Worm (Caenorhabditis elegans) whole organism, L4 larva: ENCODE results near the gene chpf-1.

Experiments
- D1046.2 ChIP-seq: fragments of 200-800 bp; sonication (Bioruptor generic); IDR thresholded peaks from 2 replicates; pipeline ENCODE4 v1.3.6; 2022; ENCODE audit warnings: missing genetic modification characterization, missing compliant biosample characterization
- F10B5.3 ChIP-seq: sonication (generic microtip); optimal IDR thresholded peaks from 2 replicates; lab custom pipeline; 2016; ENCODE audit warnings: mild to moderate bottlenecking, missing genetic modification characterization, missing compliant biosample characterization
- F26F4.8 ChIP-seq: fragments of 200-800 bp; sonication (Bioruptor generic); conservative IDR thresholded peaks from 2 replicates; pipeline ENCODE4 v1.3.6; 2022; ENCODE audit warnings: missing genetic modification characterization, missing compliant biosample characterization
- F37D6.2 ChIP-seq: sonication (generic microtip); optimal IDR thresholded peaks from 2 replicates; lab custom pipeline; 2016; ENCODE audit warnings: mild to moderate bottlenecking, missing genetic modification characterization, missing compliant biosample characterization
- F44E2.7 ChIP-seq: fragments of 200-800 bp; sonication (Bioruptor generic); IDR thresholded peaks from 2 replicates; pipeline ENCODE4 v2.1.2; 2022; ENCODE audit warnings: missing genetic modification characterization, missing compliant biosample characterization
- R02D3.7 ChIP-seq: fragments of 150-350 bp; sonication (generic microtip); optimal IDR thresholded peaks from 3 replicates; lab custom pipeline; 2014; ENCODE audit warnings: missing biosample characterization, missing genetic modification characterization
- T26A8.4 ChIP-seq: fragments of 200-800 bp; sonication (Bioruptor generic); IDR thresholded peaks from 2 replicates; pipeline ENCODE4 v1.3.6; 2022; ENCODE audit warnings: missing genetic modification characterization, missing compliant biosample characterization
- Y48G9A.11 ChIP-seq: fragments of 200-800 bp; sonication (Bioruptor generic); IDR thresholded peaks from 2 replicates; pipeline ENCODE4 v1.3.6; 2022; ENCODE audit warnings: missing genetic modification reagents, missing genetic modification characterization, missing compliant biosample characterization
- arid-1 ChIP-seq: fragments of 200-800 bp; sonication (Bioruptor generic); conservative IDR thresholded peaks from 2 replicates; pipeline ENCODE4 v1.3.6; 2022; ENCODE audit warnings: missing genetic modification reagents, missing genetic modification characterization, missing compliant biosample characterization
- ceh-62 ChIP-seq: sonication (generic microtip); optimal IDR thresholded peaks from 2 replicates; lab custom pipeline; 2017; ENCODE audit warnings: missing biosample characterization, missing genetic modification characterization
- ceh-82 ChIP-seq: sonication (generic microtip); optimal IDR thresholded peaks from 2 replicates; lab custom pipeline; 2017; ENCODE audit warnings: missing biosample characterization, missing genetic modification characterization
- ces-1 ChIP-seq: fragments of 150-350 bp; sonication (generic microtip); optimal IDR thresholded peaks from 4 replicates; lab custom pipeline; 2014; ENCODE audit warnings: missing biosample characterization, missing genetic modification reagents, missing genetic modification characterization
- daf-12 ChIP-seq: fragments of 150-350 bp; optimal IDR thresholded peaks from 2 replicates; lab custom pipeline; 2014; ENCODE audit warnings: missing biosample characterization, missing genetic modification reagents, missing genetic modification characterization
- daf-16 ChIP-seq, 3 experiments: sonication (generic microtip); optimal IDR thresholded peaks; 2 replicates each; lab custom pipeline; 2016 to 2017; ENCODE audit warnings: missing genetic modification characterization in 3 of 3, missing genetic modification reagents in 3 of 3, mild to moderate bottlenecking in 2 of 3, missing compliant biosample characterization in 2 of 3, missing biosample characterization in 1 of 3, moderate library complexity in 1 of 3
- dmd-6 ChIP-seq: fragments of 200-800 bp; sonication (Bioruptor generic); IDR thresholded peaks from 2 replicates; pipeline ENCODE4 v1.3.6; 2022; ENCODE audit warnings: missing genetic modification reagents, missing genetic modification characterization, missing compliant biosample characterization
- dpl-1 ChIP-seq: fragments of 150-350 bp; optimal IDR thresholded peaks from 2 replicates; lab custom pipeline; 2014; ENCODE audit warnings: missing biosample characterization, missing genetic modification reagents, missing genetic modification characterization
- dve-1 ChIP-seq: sonication (generic microtip); optimal IDR thresholded peaks from 2 replicates; lab custom pipeline; 2017; ENCODE audit warnings: antibody characterized with exemption, mild to moderate bottlenecking, missing genetic modification characterization, missing compliant biosample characterization; ENCODE audit not compliant: insufficient read depth
- egl-27 ChIP-seq: sonication (generic microtip); optimal IDR thresholded peaks from 3 replicates; lab custom pipeline; 2017; ENCODE audit warnings: missing biosample characterization, missing genetic modification reagents, missing genetic modification characterization
- egl-43 ChIP-seq: fragments of 200-800 bp; sonication (Bioruptor generic); IDR thresholded peaks from 2 replicates; pipeline ENCODE4 v1.3.6; 2022; ENCODE audit warnings: missing genetic modification reagents, missing genetic modification characterization, missing compliant biosample characterization
- gei-8 ChIP-seq: fragments of 200-800 bp; sonication (Bioruptor generic); optimal IDR thresholded peaks from 2 replicates; lab custom pipeline; 2018; ENCODE audit warnings: mild to moderate bottlenecking, missing genetic modification characterization, missing compliant biosample characterization
- hif-1 ChIP-seq, 2 experiments: sonication (generic microtip); optimal IDR thresholded peaks; 2 replicates each; lab custom pipeline; 2016 to 2017; ENCODE audit warnings: missing compliant biosample characterization in 2 of 2, missing genetic modification characterization in 2 of 2, missing genetic modification reagents in 2 of 2, missing genotype in 2 of 2, mild to moderate bottlenecking in 1 of 2
- lin-13 ChIP-seq: fragments of 150-350 bp; optimal IDR thresholded peaks from 2 replicates; lab custom pipeline; 2014; ENCODE audit warnings: missing biosample characterization, missing genetic modification reagents, missing genetic modification characterization
- lin-38 ChIP-seq: fragments of 200-800 bp; sonication (Bioruptor generic); IDR thresholded peaks from 2 replicates; pipeline ENCODE4 v1.3.6; 2022; ENCODE audit warnings: missing genetic modification reagents, missing genetic modification characterization, missing compliant biosample characterization
- lin-39 ChIP-seq: fragments of 150-350 bp; optimal IDR thresholded peaks from 2 replicates; lab custom pipeline; 2014; ENCODE audit warnings: missing biosample characterization, missing genetic modification reagents, missing genetic modification characterization
- lsy-2 ChIP-seq, 2 experiments: fragments of 150-350 bp in 1 of 2; sonication (generic microtip) in 1 of 2; optimal IDR thresholded peaks; 2 replicates each; lab custom pipeline; 2014 to 2017; ENCODE audit warnings: missing biosample characterization in 2 of 2, missing genetic modification characterization in 2 of 2
- mdl-1 ChIP-seq, 2 experiments: fragments of 150-350 bp in 1 of 2; sonication (generic microtip) in 1 of 2; optimal IDR thresholded peaks; 2 replicates each; lab custom pipeline; 2014 to 2017; ENCODE audit warnings: missing biosample characterization in 2 of 2, missing genetic modification characterization in 2 of 2
- mep-1 ChIP-seq: fragments of 150-350 bp; sonication (generic microtip); optimal IDR thresholded peaks from 3 replicates; lab custom pipeline; 2014; ENCODE audit warnings: missing biosample characterization, missing genetic modification characterization
- mxl-2 ChIP-seq: fragments of 200-800 bp; sonication (Bioruptor generic); conservative IDR thresholded peaks from 2 replicates; pipeline ENCODE4 v1.3.6; 2022; ENCODE audit warnings: missing genetic modification reagents, missing genetic modification characterization, missing compliant biosample characterization
- nhr-10 ChIP-seq: fragments of 150-350 bp; optimal IDR thresholded peaks from 2 replicates; lab custom pipeline; 2014; ENCODE audit warnings: missing biosample characterization, missing genetic modification characterization
- nhr-11 ChIP-seq: fragments of 150-350 bp; optimal IDR thresholded peaks from 2 replicates; lab custom pipeline; 2014; ENCODE audit warnings: missing biosample characterization, missing genetic modification characterization
- nhr-111 ChIP-seq: fragments of 200-800 bp; sonication (Bioruptor generic); optimal IDR thresholded peaks from 2 replicates; lab custom pipeline; 2018; ENCODE audit warnings: mild to moderate bottlenecking, missing genetic modification characterization, missing compliant biosample characterization
- nhr-25 ChIP-seq: sonication (generic microtip); optimal IDR thresholded peaks from 2 replicates; lab custom pipeline; 2017; ENCODE audit warnings: missing genetic modification characterization, mild to moderate bottlenecking, missing compliant biosample characterization, antibody characterized with exemption, moderate library complexity, borderline replicate concordance; ENCODE audit not compliant: insufficient read depth
- nhr-6 ChIP-seq: fragments of 150-350 bp; optimal IDR thresholded peaks from 2 replicates; lab custom pipeline; 2014; ENCODE audit warnings: missing biosample characterization, missing genetic modification characterization
- nhr-77 ChIP-seq: fragments of 150-350 bp; optimal IDR thresholded peaks from 2 replicates; lab custom pipeline; 2014; ENCODE audit warnings: missing biosample characterization, missing genetic modification characterization
- pha-4 ChIP-seq, 2 experiments: fragments of 150-350 bp in 1 of 2; fragments of 200-800 bp in 1 of 2; sonication (Bioruptor generic) in 1 of 2; IDR thresholded peaks in 1 of 2; optimal IDR thresholded peaks in 1 of 2; 2 replicates each; pipeline versions ENCODE4 v1.3.6 to Lab custom; 2014 to 2022; ENCODE audit warnings: missing genetic modification characterization in 2 of 2, missing genetic modification reagents in 2 of 2, missing biosample characterization in 1 of 2, missing compliant biosample characterization in 1 of 2
- php-3 ChIP-seq: fragments of 200-800 bp; sonication (Bioruptor generic); IDR thresholded peaks from 2 replicates; pipeline ENCODE4 v1.3.6; 2022; ENCODE audit warnings: missing genetic modification reagents, missing genetic modification characterization, missing compliant biosample characterization
- pqm-1 ChIP-seq: sonication (generic microtip); optimal IDR thresholded peaks from 2 replicates; lab custom pipeline; 2017; ENCODE audit warnings: missing biosample characterization, missing genetic modification characterization
- rbr-2 ChIP-seq: sonication (generic microtip); optimal IDR thresholded peaks from 2 replicates; lab custom pipeline; 2016; ENCODE audit warnings: missing genotype, missing genetic modification characterization, missing compliant biosample characterization
- snpc-4 ChIP-seq: fragments of 150-350 bp; optimal IDR thresholded peaks from 2 replicates; lab custom pipeline; 2014; ENCODE audit warnings: missing biosample characterization, missing genetic modification characterization
- unc-62 ChIP-seq, 3 experiments: fragments of 150-350 bp in 1 of 3; sonication (generic microtip); optimal IDR thresholded peaks in 2 of 3; peaks in 1 of 3; 1 replicate in 1 of 3; 2 replicates in 2 of 3; lab custom pipeline; 2014 to 2017; ENCODE audit warnings: missing biosample characterization in 3 of 3, missing genetic modification characterization in 3 of 3, missing genetic modification reagents in 3 of 3, missing genotype in 1 of 3
- ztf-7 ChIP-seq: fragments of 150-350 bp; optimal IDR thresholded peaks from 2 replicates; lab custom pipeline; 2014; ENCODE audit warnings: missing biosample characterization, missing genetic modification characterization

The chpf-1 gene

DNA sequence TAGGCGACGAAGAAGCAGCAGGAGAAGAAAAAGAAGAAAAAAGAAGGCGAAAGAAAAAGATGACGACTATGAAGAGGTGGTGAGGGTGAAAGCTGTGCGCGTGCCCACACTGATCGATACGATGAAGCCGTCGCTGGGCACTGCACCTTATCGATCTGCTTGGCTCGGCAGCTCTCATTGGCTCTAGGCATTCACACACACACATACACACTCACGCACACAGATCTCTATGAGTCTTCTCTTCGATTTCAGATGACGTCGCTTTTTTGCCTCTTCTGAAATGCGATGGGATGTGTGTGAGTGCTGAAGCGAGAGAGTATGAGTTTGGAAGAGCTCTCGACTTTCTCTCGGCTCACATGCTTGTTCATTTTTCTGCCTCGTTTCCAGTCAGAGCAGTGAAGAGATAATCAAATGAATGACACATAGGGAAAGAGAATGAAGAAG lies 28.6 kb downstream of the chpf-1 start (continued):
- TF ChIP-seq nhr-77 (no peak), lin-39 (tag; lab: Kevin White, UChicago) (no peak), nhr-10 (tag; lab: Kevin White, UChicago) (no peak), ces-1 (GFP tag; lab: Kevin White, UChicago) (peak; percentile 77), ztf-7 (no peak), dpl-1 (GFP tag; lab: Kevin White, UChicago) (no peak), F37D6.2 (tag; lab: Kevin White, UChicago) (peak; percentile 84), F26F4.8 (no peak), R02D3.7 (tag; lab: Kevin White, UChicago) (no peak), snpc-4 (tag; lab: Kevin White, UChicago) (no peak), nhr-111 (GFP tag; lab: Kevin White, UChicago) (no peak), nhr-11 (peak; percentile 86), gei-8 (no peak), ceh-62 (no peak)

DNA sequence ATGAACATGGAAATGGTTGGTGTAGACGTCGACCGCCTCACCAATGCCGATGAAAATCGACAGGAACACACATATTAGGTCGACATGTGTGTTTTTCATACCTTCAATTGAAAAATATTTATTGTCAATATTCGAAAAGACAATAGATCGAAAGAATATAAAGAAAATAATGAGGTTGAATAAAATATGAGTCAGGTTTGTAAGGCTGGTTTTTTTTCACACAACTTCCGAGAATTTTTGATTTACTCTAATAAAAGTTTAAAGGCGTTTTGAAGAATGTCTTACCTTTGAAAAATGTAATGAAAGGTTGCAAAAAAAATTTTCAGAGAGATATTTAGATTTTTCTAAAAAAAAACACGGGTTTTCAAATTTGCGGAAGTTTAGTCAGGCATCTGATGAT lies 29.6 kb downstream of the chpf-1 start, which contains the start of gene egl-3:
TSS of gene egl-3 (minus strand) at position 101 of the 400 bp plus-strand sequence.
- TF ChIP-seq egl-43 (GFP tag; lab: Robert Waterston, UW) (no peak), arid-1 (GFP tag; lab: Robert Waterston, UW) (no peak), Y48G9A.11 (GFP tag; lab: Robert Waterston, UW) (no peak), unc-62 (GFP tag; optimal IDR thresholded peaks at IDR 0.05 in 1 of 2; lab: Kevin White, UChicago) (peak in 1 of 2 experiments; percentile 26), unc-62 (tag; optimal IDR thresholded peaks at IDR 0.05; lab: Kevin White, UChicago) (no peak), dpl-1 (GFP tag; lab: Kevin White, UChicago) (no peak), php-3 (GFP tag; lab: Robert Waterston, UW) (no peak)

DNA sequence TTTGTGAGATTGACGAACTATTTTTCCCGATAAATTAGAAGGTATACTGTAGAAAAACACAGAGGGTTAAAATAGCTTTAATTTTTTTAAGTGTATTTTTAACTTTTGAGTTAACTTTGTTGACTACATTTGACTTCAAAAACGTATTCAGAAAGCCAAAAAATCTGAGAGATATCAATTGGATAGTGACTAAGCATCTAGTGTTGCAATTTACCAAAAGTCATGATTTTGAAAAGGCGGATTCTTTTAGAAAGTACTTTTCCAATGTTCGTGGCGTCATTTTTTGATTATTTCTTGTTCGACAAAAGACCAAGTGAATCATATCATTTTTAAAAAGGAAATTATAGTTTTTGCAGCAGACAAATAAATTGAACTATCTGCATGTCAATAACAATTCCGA lies 34.4 kb downstream of the chpf-1 start:
- no peak for TF ChIP-seq snpc-4 (tag; lab: Kevin White, UChicago)
- peak; percentile 24 for TF ChIP-seq lin-13 (GFP tag; lab: Kevin White, UChicago)
- no peak for TF ChIP-seq daf-12 (tag; lab: Kevin White, UChicago)
- TF ChIP-seq mep-1 (tag; lab: Kevin White, UChicago): peak; percentile 49
- no peak for TF ChIP-seq daf-16 (GFP tag; optimal IDR thresholded peaks at IDR 0.05; lab: Kevin White, UChicago)
- TF ChIP-seq daf-16 (tag; optimal IDR thresholded peaks at IDR 0.05; lab: Kevin White, UChicago): no peak

DNA sequence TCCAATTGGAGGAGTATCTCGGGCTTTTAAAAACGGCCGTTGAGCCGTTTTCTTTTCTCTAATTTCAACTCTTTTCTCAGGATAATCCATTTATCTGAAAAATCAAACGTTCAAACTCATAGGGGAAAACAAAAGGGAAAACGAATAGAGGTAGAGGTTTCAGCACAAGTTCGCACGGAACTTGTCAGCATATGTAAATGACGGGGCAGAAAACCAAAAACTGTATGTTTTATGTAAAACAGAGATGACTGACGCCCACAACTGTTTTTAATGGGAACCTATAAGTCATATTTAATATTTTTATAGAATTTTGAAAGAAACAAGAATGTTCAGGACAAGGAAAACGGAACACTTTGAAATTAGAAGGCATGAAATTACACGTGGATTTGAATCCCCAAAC lies 36.9 kb downstream of the chpf-1 start, which contains the start of gene C51E3.6:
TSS of gene C51E3.6 (minus strand) at position 101 of the 400 bp plus-strand sequence.
- TF ChIP-seq F37D6.2 (tag; lab: Kevin White, UChicago): no peak
- TF ChIP-seq nhr-25 (tag; lab: Kevin White, UChicago): no peak
- TF ChIP-seq T26A8.4 (GFP tag; lab: Robert Waterston, UW): no peak
- no peak for TF ChIP-seq dpl-1 (GFP tag; lab: Kevin White, UChicago)

DNA sequence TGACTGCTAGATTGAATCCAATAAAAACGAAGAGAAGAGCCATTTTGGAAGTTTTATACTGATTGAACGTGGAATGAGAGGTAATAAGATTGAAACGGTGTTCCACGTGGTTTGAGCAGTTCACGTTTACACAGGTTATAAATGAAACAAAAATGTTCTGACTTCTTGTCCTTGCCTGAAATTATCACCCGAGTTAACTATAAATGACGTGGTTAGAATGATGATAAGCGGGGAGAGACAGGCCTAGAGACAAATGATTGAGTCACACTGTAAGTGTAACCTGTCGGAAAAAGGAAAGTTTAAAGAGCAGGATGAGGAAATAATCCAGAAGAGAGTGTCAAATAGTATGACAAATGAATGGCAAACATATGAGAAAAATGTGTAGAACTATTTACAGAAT lies 42.3 kb downstream of the chpf-1 start, which contains the start of gene C51E3.10:
TSS of gene C51E3.10 (minus strand) at position 181 of the 400 bp plus-strand sequence.
- peak; percentile 16 for TF ChIP-seq lin-13 (GFP tag; lab: Kevin White, UChicago)
- TF ChIP-seq nhr-25 (tag; lab: Kevin White, UChicago): no peak
- peak; percentile 95 for TF ChIP-seq dmd-6 (GFP tag; lab: Robert Waterston, UW)
- 0 out of 2 replicates have a peak, but pooled peaks have one; percentile 8 for TF ChIP-seq pha-4 (GFP tag; IDR thresholded peaks at IDR 0.05; lab: Robert Waterston, UW)
- no peak for TF ChIP-seq pha-4 (tag; optimal IDR thresholded peaks at IDR 0.05; lab: Kevin White, UChicago)
- peak; percentile 70 for TF ChIP-seq dve-1 (tag; lab: Kevin White, UChicago)
- TF ChIP-seq rbr-2: no peak
- TF ChIP-seq F10B5.3 (tag; lab: Kevin White, UChicago): no peak
- no peak for TF ChIP-seq R02D3.7 (tag; lab: Kevin White, UChicago)
- TF ChIP-seq nhr-6 (tag; lab: Kevin White, UChicago): no peak
- no peak for TF ChIP-seq D1046.2 (GFP tag; lab: Robert Waterston, UW)
- TF ChIP-seq lin-38 (GFP tag; lab: Robert Waterston, UW): no peak
- TF ChIP-seq egl-43 (GFP tag; lab: Robert Waterston, UW): no peak
- TF ChIP-seq ceh-82 (tag; lab: Kevin White, UChicago): no peak
- TF ChIP-seq F44E2.7: no peak
- peak; percentile 93 for TF ChIP-seq pqm-1 (tag; lab: Kevin White, UChicago)
- peak in 1 of 2 experiments; percentile 77 for TF ChIP-seq mdl-1 (tag; optimal IDR thresholded peaks at IDR 0.05; lab: Kevin White, UChicago)
- TF ChIP-seq mxl-2 (GFP tag; lab: Robert Waterston, UW): no peak
- no peak for TF ChIP-seq ztf-7
- no peak for TF ChIP-seq hif-1 (tag; optimal IDR thresholded peaks at IDR 0.05; lab: Kevin White, UChicago)
- TF ChIP-seq dpl-1 (GFP tag; lab: Kevin White, UChicago): no peak
- TF ChIP-seq lsy-2 (tag; optimal IDR thresholded peaks at IDR 0.05; lab: Kevin White, UChicago): peak in 1 of 2 experiments; percentile 32
- no peak for TF ChIP-seq egl-27
